Fruit fly (Drosophila melanogaster) whole organism, embryonic: ENCODE measurements around the gene Fbp2.

ENCODE experiments used
- CG18262 ChIP-seq: fragments of 200-800 bp; optimal IDR thresholded peaks from 3 replicates; lab custom pipeline; 2019; ENCODE audit warnings: missing biosample characterization, mild to moderate bottlenecking, missing genetic modification characterization, moderate library complexity
- CG1832 ChIP-seq: fragments of 200-800 bp; sonication (Bioruptor generic); optimal IDR thresholded peaks from 2 replicates; lab custom pipeline; 2017; ENCODE audit warnings: missing biosample characterization, mild to moderate bottlenecking, missing genetic modification characterization, inconsistent platforms
- CG30403 ChIP-seq: fragments of 200-800 bp; sonication (Bioruptor generic); optimal IDR thresholded peaks from 3 replicates; lab custom pipeline; 2016; ENCODE audit warnings: missing biosample characterization, missing genetic modification characterization
- fd96Cb ChIP-seq: fragments of 200-800 bp; sonication (Bioruptor generic); optimal IDR thresholded peaks from 2 replicates; lab custom pipeline; 2018; ENCODE audit warnings: missing biosample characterization, mild to moderate bottlenecking, missing genetic modification characterization, moderate library complexity
- p53 ChIP-seq: fragments of 200-800 bp; sonication (Bioruptor generic); optimal IDR thresholded peaks from 2 replicates; lab custom pipeline; 2016; ENCODE audit warnings: missing biosample characterization, missing genetic modification characterization

DNA sequence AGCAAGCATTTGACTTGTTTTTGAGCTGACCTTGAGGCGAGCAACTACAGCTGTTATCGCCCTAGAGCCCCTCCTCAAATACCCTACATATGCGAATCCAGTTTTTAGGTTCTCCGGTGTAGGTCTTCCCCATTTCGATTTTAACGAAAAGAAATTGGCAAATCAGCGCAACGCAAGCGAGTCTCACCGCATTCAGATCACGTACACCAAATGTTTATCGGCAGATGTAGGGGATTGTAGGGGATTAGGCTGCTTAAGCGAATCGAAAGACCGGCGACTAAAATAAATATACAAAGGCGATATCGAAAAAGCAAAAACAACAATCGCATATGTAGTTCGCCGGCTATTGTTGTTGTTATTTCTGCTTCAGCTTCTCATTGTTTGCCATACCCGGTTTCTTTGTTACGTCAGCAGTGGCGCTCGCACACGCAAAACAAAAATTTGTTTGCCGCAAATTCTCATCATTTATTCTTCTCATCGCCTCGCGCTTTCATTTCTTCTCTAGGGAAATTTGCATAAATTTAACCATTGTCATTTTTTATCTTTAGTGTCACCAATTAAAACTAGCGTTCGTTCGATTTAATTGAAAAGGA lies 38.5 kb upstream of the Fbp2 start:
- TF ChIP-seq CG1832 (GFP tag; lab: Kevin White, UChicago) (no peak), CG30403 (GFP tag; lab: Kevin White, UChicago) (peak; percentile 75), fd96Cb (peak; percentile 31), CG18262 (tag; lab: Kevin White, UChicago) (peak; percentile 20), p53 (GFP tag; lab: Kevin White, UChicago) (peak; percentile 66)
